Worm (Caenorhabditis elegans): ENCODE measurements around the gene rpl-36.A.

ce11 chrII:11128989-11129388, 32.0 kb upstream of the rpl-36.A start, which contains the start of gene F40F8.3:
- TF ChIP-seq flt-1 (GFP tag; IDR thresholded peaks at IDR 0.05): no peak
- no peak for TF ChIP-seq cog-1 (tag; optimal IDR thresholded peaks at IDR 0.05)
- no peak for TF ChIP-seq ztf-29 (GFP tag; IDR thresholded peaks at IDR 0.05)
- no peak for TF ChIP-seq klf-2 (GFP tag; conservative IDR thresholded peaks at IDR 0.05)
- no peak for TF ChIP-seq ztf-23 (GFP tag; IDR thresholded peaks at IDR 0.05)
- no peak for TF ChIP-seq T22C8.4 (GFP tag; IDR thresholded peaks at IDR 0.05)
